Worm (Caenorhabditis elegans) whole organism, early embryonic: ENCODE data around the gene F56D6.6.

Experiments
- B0310.2 ChIP-seq: sonication (generic microtip); optimal IDR thresholded peaks from 2 replicates; lab custom pipeline; 2016; ENCODE audit warnings: mild to moderate bottlenecking, missing genetic modification characterization, missing compliant biosample characterization
- F13C5.2 ChIP-seq: sonication (generic microtip); optimal IDR thresholded peaks from 2 replicates; lab custom pipeline; 2017; ENCODE audit warnings: mild to moderate bottlenecking, missing genetic modification characterization, inconsistent platforms, missing compliant biosample characterization
- aly-1 ChIP-seq: sonication (generic microtip); optimal IDR thresholded peaks from 2 replicates; lab custom pipeline; 2016; ENCODE audit warnings: missing genetic modification characterization, missing compliant biosample characterization
- ama-1 ChIP-seq: fragments of 150-350 bp; optimal IDR thresholded peaks from 2 replicates; lab custom pipeline; 2014
- ceh-13 ChIP-seq: fragments of 200-800 bp; sonication (Bioruptor generic); optimal IDR thresholded peaks from 2 replicates; lab custom pipeline; 2018; ENCODE audit warnings: mild to moderate bottlenecking, missing genetic modification characterization, missing compliant biosample characterization
- ceh-36 ChIP-seq: sonication (generic microtip); optimal IDR thresholded peaks from 2 replicates; lab custom pipeline; 2016; ENCODE audit warnings: missing genetic modification characterization, inconsistent platforms, missing compliant biosample characterization
- ets-7 ChIP-seq: sonication (generic microtip); optimal IDR thresholded peaks from 2 replicates; lab custom pipeline; 2016; ENCODE audit warnings: missing genotype, missing genetic modification characterization, missing compliant biosample characterization
- flt-1 ChIP-seq: fragments of 200-800 bp; sonication (Bioruptor generic); IDR thresholded peaks from 2 replicates; pipeline ENCODE4 v1.3.6; 2022; ENCODE audit warnings: missing genetic modification characterization, missing compliant biosample characterization
- hmbx-1 ChIP-seq: sonication (generic microtip); optimal IDR thresholded peaks from 2 replicates; lab custom pipeline; 2016; ENCODE audit warnings: mild to moderate bottlenecking, missing genetic modification characterization, missing compliant biosample characterization
- hmg-4 ChIP-seq: fragments of 200-800 bp; sonication (Bioruptor generic); optimal IDR thresholded peaks from 2 replicates; lab custom pipeline; 2018; ENCODE audit warnings: mild to moderate bottlenecking, missing genetic modification characterization, missing compliant biosample characterization
- hnd-1 ChIP-seq: sonication (generic microtip); optimal IDR thresholded peaks from 2 replicates; lab custom pipeline; 2016; ENCODE audit warnings: missing genetic modification characterization, missing compliant biosample characterization
- pes-1 ChIP-seq: fragments of 200-800 bp; sonication (Bioruptor generic); IDR thresholded peaks from 2 replicates; pipeline ENCODE4 v1.3.6; 2022; ENCODE audit warnings: missing genetic modification reagents, missing genetic modification characterization, missing compliant biosample characterization
- scrt-1 ChIP-seq: fragments of 200-800 bp; sonication (Bioruptor generic); IDR thresholded peaks from 2 replicates; pipeline ENCODE4 v1.3.6; 2022; ENCODE audit warnings: missing genetic modification characterization, missing compliant biosample characterization
- sea-1 ChIP-seq: fragments of 200-800 bp; sonication (Bioruptor generic); conservative IDR thresholded peaks from 2 replicates; pipeline ENCODE4 v1.3.6; 2022; ENCODE audit warnings: missing genetic modification characterization, missing compliant biosample characterization
- tbx-11 ChIP-seq: fragments of 200-800 bp; sonication (Bioruptor generic); IDR thresholded peaks from 2 replicates; pipeline ENCODE4 v1.3.6; 2022; ENCODE audit warnings: missing genetic modification characterization, missing compliant biosample characterization
- tbx-37 ChIP-seq: fragments of 200-800 bp; sonication (Bioruptor generic); conservative IDR thresholded peaks from 2 replicates; pipeline ENCODE4 v1.3.6; 2022; ENCODE audit warnings: missing genetic modification reagents, missing genetic modification characterization, missing compliant biosample characterization
- tra-4 ChIP-seq: sonication (generic microtip); optimal IDR thresholded peaks from 2 replicates; lab custom pipeline; 2017; ENCODE audit warnings: missing genetic modification characterization, missing compliant biosample characterization

F56D6.6 gene

ce11 chrIV:3874417-3874816 lies 28.6 kb upstream of the F56D6.6 start:
- no peak for TF ChIP-seq hmbx-1
- TF ChIP-seq tbx-37, result no peak

- TF ChIP-seq ceh-36 (tag; lab: Kevin White, UChicago) (no peak), hnd-1 (tag; lab: Kevin White, UChicago) (no peak), tbx-11 (GFP tag; lab: Robert Waterston, UW) (no peak), ceh-13 (GFP tag; lab: Kevin White, UChicago) (no peak), sea-1 (no peak)
Measured at ce11 chrIV:3875260-3875659, 27.8 kb upstream of the F56D6.6 start.

- TF ChIP-seq hnd-1 (tag; lab: Kevin White, UChicago) (no peak), hmbx-1 (no peak), flt-1 (GFP tag; lab: Robert Waterston, UW) (no peak), ets-7 (tag; lab: Kevin White, UChicago) (no peak)
Measured at ce11 chrIV:3876955-3877354, 26.1 kb upstream of the F56D6.6 start.

- TF ChIP-seq tbx-11 (GFP tag; lab: Robert Waterston, UW) (no peak), F13C5.2 (tag; lab: Kevin White, UChicago) (no peak), scrt-1 (GFP tag; lab: Robert Waterston, UW) (no peak), hmbx-1 (no peak)
Measured at ce11 chrIV:3878283-3878938, 24.6 kb upstream of the F56D6.6 start, which contains the start of gene F37C4.6. F37C4.6 (minus strand) TSS chrIV:3878333.

- no peak for TF ChIP-seq ceh-36 (tag; lab: Kevin White, UChicago)
- TF ChIP-seq ama-1, result no peak
- TF ChIP-seq ceh-13 (GFP tag; lab: Kevin White, UChicago), result no peak
Measured at ce11 chrIV:3881119-3881518, 21.9 kb upstream of the F56D6.6 start, which contains the start of the genes F37C4.8 and oac-23. F37C4.8 (minus strand) TSS chrIV:3881219. oac-23 (plus strand) TSS chrIV:3881441.

- TF ChIP-seq hmbx-1, result no peak
- TF ChIP-seq sea-1, result no peak
- TF ChIP-seq pes-1 (GFP tag; lab: Robert Waterston, UW), result no peak
- TF ChIP-seq tra-4 (tag; lab: Kevin White, UChicago), result no peak
- TF ChIP-seq aly-1, result no peak
- no peak for TF ChIP-seq ceh-36 (tag; lab: Kevin White, UChicago)
- TF ChIP-seq ceh-13 (GFP tag; lab: Kevin White, UChicago), result no peak
- no peak for TF ChIP-seq tbx-37
- TF ChIP-seq F13C5.2 (tag; lab: Kevin White, UChicago), result no peak
- no peak for TF ChIP-seq scrt-1 (GFP tag; lab: Robert Waterston, UW)
- TF ChIP-seq flt-1 (GFP tag; lab: Robert Waterston, UW), result no peak
- TF ChIP-seq ets-7 (tag; lab: Kevin White, UChicago), result no peak
- no peak for TF ChIP-seq ama-1
- no peak for TF ChIP-seq B0310.2 (tag; lab: Kevin White, UChicago)
- no peak for TF ChIP-seq hmg-4 (GFP tag; lab: Kevin White, UChicago)
Measured at ce11 chrIV:3885369-3885768, 17.7 kb upstream of the F56D6.6 start, which contains the start of gene oac-22. oac-22 (plus strand) TSS chrIV:3885669.

ce11 chrIV:3888963-3889362 lies 14.1 kb upstream of the F56D6.6 start, which contains the start of gene oac-21:
oac-21 (plus strand) TSS chrIV:3889263.
- TF ChIP-seq ceh-36 (tag; lab: Kevin White, UChicago) (no peak), hmg-4 (GFP tag; lab: Kevin White, UChicago) (no peak), B0310.2 (tag; lab: Kevin White, UChicago) (no peak), aly-1 (no peak), ama-1 (no peak), tbx-11 (GFP tag; lab: Robert Waterston, UW) (no peak), hnd-1 (tag; lab: Kevin White, UChicago) (no peak), pes-1 (GFP tag; lab: Robert Waterston, UW) (no peak), scrt-1 (GFP tag; lab: Robert Waterston, UW) (no peak), sea-1 (no peak), F13C5.2 (tag; lab: Kevin White, UChicago) (no peak)

ce11 chrIV:3892027-3892426 lies 11.0 kb upstream of the F56D6.6 start, which contains the start of gene F56D6.9:
F56D6.9 (plus strand) TSS chrIV:3892327.
- TF ChIP-seq flt-1 (GFP tag; lab: Robert Waterston, UW) (no peak), ceh-13 (GFP tag; lab: Kevin White, UChicago) (no peak), pes-1 (GFP tag; lab: Robert Waterston, UW) (no peak), tbx-11 (GFP tag; lab: Robert Waterston, UW) (no peak), hmbx-1 (no peak), ceh-36 (tag; lab: Kevin White, UChicago) (no peak)

ce11 chrIV:3894004-3894480 lies 9.0 kb upstream of the F56D6.6 start, which contains the start of gene F56D6.8:
F56D6.8 (minus strand) TSS chrIV:3894430.
- TF ChIP-seq pes-1 (GFP tag; lab: Robert Waterston, UW) (no peak), F13C5.2 (tag; lab: Kevin White, UChicago) (no peak), ets-7 (tag; lab: Kevin White, UChicago) (no peak)
